Worm (Caenorhabditis elegans): ENCODE data around the gene hrpa-1.
A peak's percentile ranks its signal among the peaks of the same experiment; 100 is the strongest.

ce11 chrIV:3338676-3339075, at the start of gene hrpa-1:
- peak; percentile 33 for TF ChIP-seq pax-3 (tag; optimal IDR thresholded peaks at IDR 0.05)
- no peak for TF ChIP-seq nhr-76 (tag; optimal IDR thresholded peaks at IDR 0.05)
- TF ChIP-seq snpc-4 (tag; optimal IDR thresholded peaks at IDR 0.05): peak; percentile 68
- peak; percentile 48 for TF ChIP-seq fkh-10 (GFP tag; optimal IDR thresholded peaks at IDR 0.05)
- peak in 1 of 2 experiments; percentile 69 for TF ChIP-seq ztf-11 (tag; optimal IDR thresholded peaks at IDR 0.05)
- no peak for TF ChIP-seq egl-27 (tag; optimal IDR thresholded peaks at IDR 0.05)
- TF ChIP-seq zag-1 (tag; optimal IDR thresholded peaks at IDR 0.05): peak; percentile 31
